ENCODE assay signal across 1 worm cellular context in genomic region chrV:4964020-4964635, ce11.
TF ChIP-seq lines count a peak whose summit lies in the region.

No protein-coding gene starts in this region.

TF ChIP-seq in whole organism, L1 larva, 84 proteins besides CTCF, POLR2A, EP300 and RAD21 (continued from another document):
- TF ChIP-seq pax-3 (tag; optimal IDR thresholded peaks at IDR 0.05; lab: Kevin White, UChicago) = no peak
- TF ChIP-seq ztf-4 (tag; optimal IDR thresholded peaks at IDR 0.05; lab: Kevin White, UChicago) = no peak
